Worm (Caenorhabditis elegans): ENCODE measurements around the gene F49F1.18.
"Not testable (repeated sequence)": the region's sequence is repeated elsewhere in the genome, so short reads cannot be mapped to it uniquely, and the experiment has no call there.

The F49F1.18 gene

DNA sequence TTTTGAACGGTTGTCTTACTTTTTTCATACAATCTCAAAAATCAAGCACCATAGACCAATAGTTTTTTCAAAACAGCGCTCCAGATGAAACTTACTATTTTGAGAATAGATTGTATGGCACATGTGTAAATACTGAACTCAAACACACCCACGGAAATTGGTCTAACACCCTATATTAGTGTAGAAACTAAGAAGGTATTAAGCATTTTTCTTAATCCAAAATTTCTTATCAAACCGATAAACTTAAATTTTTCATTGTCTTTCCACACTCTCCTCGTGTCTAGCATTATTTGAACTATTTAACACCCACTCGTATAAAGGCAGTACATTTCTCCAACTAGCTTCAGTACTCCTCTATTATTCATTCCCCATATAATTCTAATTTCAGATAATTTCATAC lies 10.0 kb upstream of the F49F1.18 start:
- TF ChIP-seq rnt-1 (tag; optimal IDR thresholded peaks at IDR 0.05) (no peak), unc-86 (tag; optimal IDR thresholded peaks at IDR 0.05) (no peak), ceh-45 (GFP tag; IDR thresholded peaks at IDR 0.05) (no peak), nhr-232 (tag; optimal IDR thresholded peaks at IDR 0.05) (no peak), dve-1 (tag; optimal IDR thresholded peaks at IDR 0.05) (no peak)

DNA sequence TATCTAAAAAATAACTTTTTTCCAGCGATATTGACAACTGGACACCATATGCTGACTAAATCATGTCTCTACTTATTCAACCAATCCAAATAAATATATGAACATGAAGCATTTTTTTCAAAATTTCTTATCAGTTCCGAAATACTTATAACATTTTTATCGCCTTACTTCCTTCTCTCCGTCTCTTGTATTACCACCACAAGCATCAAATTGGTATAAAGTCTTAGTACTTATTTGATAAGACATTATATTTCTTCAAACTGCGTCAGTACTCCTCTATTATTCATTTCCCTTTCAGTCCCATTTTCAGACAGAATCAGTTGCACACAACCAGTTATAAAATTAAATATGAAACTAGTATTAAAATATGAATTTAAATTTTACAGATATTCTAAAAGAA lies 7.7 kb upstream of the F49F1.18 start:
- TF ChIP-seq pha-4 (tag; optimal IDR thresholded peaks at IDR 0.05) (no peak), elt-2 (tag; optimal IDR thresholded peaks at IDR 0.05) (peak; percentile 47)

- TF ChIP-seq lin-11 (tag; optimal IDR thresholded peaks at IDR 0.05) = no peak
- TF ChIP-seq K09A11.1 (tag; optimal IDR thresholded peaks at IDR 0.05; ENCODE audit: insufficient read depth) = no peak
- no peak for TF ChIP-seq ceh-18 (tag; optimal IDR thresholded peaks at IDR 0.05)
- TF ChIP-seq nfya-1 (tag; optimal IDR thresholded peaks at IDR 0.05) = no peak
- TF ChIP-seq tbx-2 (tag; optimal IDR thresholded peaks at IDR 0.05) = no peak
- TF ChIP-seq ceh-31 (tag; optimal IDR thresholded peaks at IDR 0.05) = no peak
- no peak for TF ChIP-seq nhr-11 (tag; optimal IDR thresholded peaks at IDR 0.05)
- TF ChIP-seq ztf-16 (tag; optimal IDR thresholded peaks at IDR 0.05) = no peak
- no peak for TF ChIP-seq eyg-1 (tag; optimal IDR thresholded peaks at IDR 0.05)
- no peak for TF ChIP-seq zip-5 (tag; optimal IDR thresholded peaks at IDR 0.05)
- no peak for TF ChIP-seq hlh-8 (tag; optimal IDR thresholded peaks at IDR 0.05)
- no peak for TF ChIP-seq ttx-3 (tag; optimal IDR thresholded peaks at IDR 0.05)
- TF ChIP-seq syd-9 (tag; optimal IDR thresholded peaks at IDR 0.05) = no peak
Observed at ce11 chrIV:4144784-4145183, 4.6 kb upstream of the F49F1.18 start, which contains the start of gene R07C12.3. TSS of gene R07C12.3 (plus strand) at chrIV:4145084.

ce11 chrIV:4142986-4143385 lies 2.8 kb upstream of the F49F1.18 start, which contains the start of gene F49F1.12:
TSS of gene F49F1.12 (minus strand) at chrIV:4143086.
- not testable (repeated sequence) for TF ChIP-seq sdc-2 (tag; optimal IDR thresholded peaks at IDR 0.05); ceh-30 (tag; optimal IDR thresholded peaks at IDR 0.05); unc-55 (GFP tag; optimal IDR thresholded peaks at IDR 0.05)

DNA sequence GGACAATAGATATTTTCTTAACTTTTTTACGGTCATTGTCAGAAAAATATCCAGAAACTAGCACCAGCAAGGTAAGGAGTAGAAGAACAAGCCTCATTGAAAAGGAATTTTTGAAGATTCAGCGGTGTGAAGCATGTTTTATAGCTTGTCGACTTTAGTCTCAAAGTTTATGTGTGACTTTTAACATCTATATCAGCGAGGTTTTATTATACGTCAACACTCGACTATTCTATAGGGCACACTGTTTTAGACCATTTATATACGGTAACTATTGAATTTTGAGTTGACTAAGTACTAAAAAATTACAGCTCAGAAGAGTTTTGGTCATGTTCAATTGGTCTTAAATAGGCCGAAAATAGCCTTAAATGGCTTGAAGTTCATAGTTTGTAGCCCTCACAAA lies 1.1 kb upstream of the F49F1.18 start, which contains the start of gene F49F1.11:
Gene F49F1.11 (minus strand): TSS at position 101 of the 400 bp plus-strand sequence.
- TF ChIP-seq elt-2 (tag; optimal IDR thresholded peaks at IDR 0.05) (no peak), gmeb-2 (tag; optimal IDR thresholded peaks at IDR 0.05) (no peak), ama-1 (optimal IDR thresholded peaks at IDR 0.05) (no peak), ceh-6 (GFP tag; optimal IDR thresholded peaks at IDR 0.05) (no peak), pat-9 (tag; optimal IDR thresholded peaks at IDR 0.05) (no peak), unc-42 (tag; optimal IDR thresholded peaks at IDR 0.05) (no peak), tbx-7 (tag; optimal IDR thresholded peaks at IDR 0.05) (no peak), ceh-19 (GFP tag; optimal IDR thresholded peaks at IDR 0.05) (no peak), dve-1 (tag; optimal IDR thresholded peaks at IDR 0.05) (no peak), syd-9 (tag; optimal IDR thresholded peaks at IDR 0.05) (no peak), fax-1 (tag; optimal IDR thresholded peaks at IDR 0.05) (no peak), ahr-1 (tag; optimal IDR thresholded peaks at IDR 0.05) (no peak), mec-3 (tag; optimal IDR thresholded peaks at IDR 0.05; ENCODE audit: borderline replicate concordance) (no peak)

DNA sequence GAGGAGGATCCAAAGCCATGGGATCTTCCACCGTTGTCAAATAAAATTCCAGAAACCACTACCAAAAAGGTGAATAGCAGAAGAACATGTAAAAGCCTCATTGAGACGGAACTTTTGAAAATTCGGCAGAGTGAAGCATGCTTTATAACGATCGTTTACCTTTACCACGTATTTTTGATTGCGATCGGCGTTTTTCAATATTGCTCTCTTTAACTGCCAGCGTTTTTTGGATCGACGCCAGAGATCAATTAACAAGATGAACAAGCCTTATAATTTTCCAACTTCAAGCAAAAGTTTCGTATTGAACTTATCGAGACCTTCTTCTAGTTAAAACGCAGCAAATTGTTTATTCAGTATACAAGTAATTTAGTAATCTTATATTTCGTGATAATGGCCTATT lies 1.1 kb downstream of the F49F1.18 start, which contains the start of gene F49F1.10:
Gene F49F1.10 (minus strand): TSS at position 101 of the 400 bp plus-strand sequence.
- TF ChIP-seq dmd-4 (tag; optimal IDR thresholded peaks at IDR 0.05; ENCODE audit: borderline replicate concordance) (no peak), zip-5 (tag; optimal IDR thresholded peaks at IDR 0.05) (no peak), pha-4 (tag; optimal IDR thresholded peaks at IDR 0.05) (no peak), C08G9.2 (tag; optimal IDR thresholded peaks at IDR 0.05) (no peak), hlh-15 (tag; optimal IDR thresholded peaks at IDR 0.05) (no peak), ceh-48 (tag; optimal IDR thresholded peaks at IDR 0.05) (no peak), hlh-6 (tag; optimal IDR thresholded peaks at IDR 0.05) (no peak), unc-3 (GFP tag; conservative IDR thresholded peaks at IDR 0.05) (no peak), unc-3 (tag; optimal IDR thresholded peaks at IDR 0.05) (no peak), syd-9 (tag; optimal IDR thresholded peaks at IDR 0.05) (no peak), fkh-6 (tag; optimal IDR thresholded peaks at IDR 0.05) (no peak), fax-1 (tag; optimal IDR thresholded peaks at IDR 0.05) (no peak), tbx-7 (tag; optimal IDR thresholded peaks at IDR 0.05) (no peak), ceh-6 (GFP tag; optimal IDR thresholded peaks at IDR 0.05) (no peak), ama-1 (optimal IDR thresholded peaks at IDR 0.05) (no peak)
